Worm (Caenorhabditis elegans) whole organism, late embryonic: ENCODE measurements around the gene C03B1.10.

Source experiments
- C08G9.2 ChIP-seq: sonication (generic microtip); optimal IDR thresholded peaks from 2 replicates; lab custom pipeline; 2016; ENCODE audit warnings: mild to moderate bottlenecking, missing genetic modification characterization, moderate library complexity, missing compliant biosample characterization
- F13H6.1 ChIP-seq: sonication (generic microtip); optimal IDR thresholded peaks from 2 replicates; lab custom pipeline; 2016; ENCODE audit warnings: missing genetic modification characterization, missing compliant biosample characterization
- K02D7.2 ChIP-seq: sonication (generic microtip); optimal IDR thresholded peaks from 2 replicates; lab custom pipeline; 2017; ENCODE audit warnings: mild to moderate bottlenecking, missing genetic modification characterization, missing compliant biosample characterization
- K09A11.1 ChIP-seq: sonication (generic microtip); optimal IDR thresholded peaks from 2 replicates; lab custom pipeline; 2017; ENCODE audit warnings: antibody characterized with exemption, mild to moderate bottlenecking, missing genetic modification characterization, missing compliant biosample characterization; ENCODE audit not compliant: insufficient read depth
- T23F11.4 ChIP-seq: fragments of 200-800 bp; sonication (Bioruptor generic); optimal IDR thresholded peaks from 2 replicates; lab custom pipeline; 2018; ENCODE audit warnings: mild to moderate bottlenecking, missing genetic modification characterization, missing compliant biosample characterization
- Y22D7AL.16 ChIP-seq: sonication (generic microtip); optimal IDR thresholded peaks from 2 replicates; lab custom pipeline; 2016; ENCODE audit warnings: missing genetic modification characterization, missing compliant biosample characterization
- ahr-1 ChIP-seq: sonication (generic microtip); optimal IDR thresholded peaks from 2 replicates; lab custom pipeline; 2016; ENCODE audit warnings: missing genetic modification characterization, missing compliant biosample characterization
- ama-1 ChIP-seq: fragments of 150-350 bp; optimal IDR thresholded peaks from 2 replicates; lab custom pipeline; 2014
- ceh-14 ChIP-seq: sonication (generic microtip); optimal IDR thresholded peaks from 2 replicates; lab custom pipeline; 2016; ENCODE audit warnings: missing genotype, missing genetic modification characterization, missing compliant biosample characterization
- ceh-22 ChIP-seq: sonication (generic microtip); optimal IDR thresholded peaks from 2 replicates; lab custom pipeline; 2017; ENCODE audit warnings: missing biosample characterization, missing genetic modification characterization
- ceh-30 ChIP-seq: fragments of 150-350 bp; optimal IDR thresholded peaks from 2 replicates; lab custom pipeline; 2014; ENCODE audit warnings: missing biosample characterization, missing genetic modification characterization
- ceh-34 ChIP-seq: sonication (generic microtip); optimal IDR thresholded peaks from 2 replicates; lab custom pipeline; 2016; ENCODE audit warnings: mild to moderate bottlenecking, missing genetic modification characterization, missing compliant biosample characterization
- ceh-48 ChIP-seq: sonication (generic microtip); optimal IDR thresholded peaks from 2 replicates; lab custom pipeline; 2016; ENCODE audit warnings: missing genetic modification characterization, inconsistent platforms, missing compliant biosample characterization
- che-1 ChIP-seq: sonication (generic microtip); optimal IDR thresholded peaks from 2 replicates; lab custom pipeline; 2016; ENCODE audit warnings: mild to moderate bottlenecking, missing genetic modification characterization, missing compliant biosample characterization
- dmd-4 ChIP-seq: sonication (generic microtip); optimal IDR thresholded peaks from 2 replicates; lab custom pipeline; 2016; ENCODE audit warnings: borderline replicate concordance, missing genetic modification characterization, missing compliant biosample characterization
- dve-1 ChIP-seq: sonication (generic microtip); optimal IDR thresholded peaks from 2 replicates; lab custom pipeline; 2017; ENCODE audit warnings: antibody characterized with exemption, mild to moderate bottlenecking, missing genetic modification characterization, missing compliant biosample characterization
- elt-4 ChIP-seq: sonication (generic microtip); optimal IDR thresholded peaks from 2 replicates; lab custom pipeline; 2016; ENCODE audit warnings: missing genetic modification characterization, missing compliant biosample characterization
- eyg-1 ChIP-seq: sonication (generic microtip); optimal IDR thresholded peaks from 2 replicates; lab custom pipeline; 2016; ENCODE audit warnings: missing genotype, missing genetic modification characterization, missing compliant biosample characterization
- fax-1 ChIP-seq: sonication (generic microtip); optimal IDR thresholded peaks from 2 replicates; lab custom pipeline; 2016; ENCODE audit warnings: missing genotype, missing genetic modification characterization, missing compliant biosample characterization
- hlh-13 ChIP-seq: fragments of 200-800 bp; sonication (Bioruptor generic); optimal IDR thresholded peaks from 2 replicates; lab custom pipeline; 2018; ENCODE audit warnings: mild to moderate bottlenecking, missing genetic modification characterization, missing compliant biosample characterization
- hlh-15 ChIP-seq: sonication (generic microtip); optimal IDR thresholded peaks from 2 replicates; lab custom pipeline; 2016; ENCODE audit warnings: missing genetic modification characterization, missing compliant biosample characterization
- hlh-30 ChIP-seq: sonication (generic microtip); optimal IDR thresholded peaks from 2 replicates; lab custom pipeline; 2017; ENCODE audit warnings: antibody characterized with exemption, missing genetic modification characterization, missing compliant biosample characterization; ENCODE audit not compliant: insufficient read depth
- hlh-8 ChIP-seq: sonication (generic microtip); optimal IDR thresholded peaks from 2 replicates; lab custom pipeline; 2016; ENCODE audit warnings: missing genotype, missing genetic modification characterization, missing compliant biosample characterization
- lim-6 ChIP-seq: sonication (generic microtip); optimal IDR thresholded peaks from 2 replicates; lab custom pipeline; 2016; ENCODE audit warnings: missing genetic modification characterization, missing compliant biosample characterization
- madf-2 ChIP-seq: sonication (generic microtip); optimal IDR thresholded peaks from 2 replicates; lab custom pipeline; 2017; ENCODE audit warnings: missing genetic modification characterization, missing compliant biosample characterization
- nhr-11 ChIP-seq: fragments of 150-350 bp; optimal IDR thresholded peaks from 2 replicates; lab custom pipeline; 2014; ENCODE audit warnings: missing biosample characterization, missing genetic modification characterization
- nhr-232 ChIP-seq: sonication (generic microtip); optimal IDR thresholded peaks from 2 replicates; lab custom pipeline; 2016; ENCODE audit warnings: missing genetic modification characterization, missing compliant biosample characterization
- npax-4 ChIP-seq: sonication (generic microtip); optimal IDR thresholded peaks from 2 replicates; lab custom pipeline; 2016; ENCODE audit warnings: missing genetic modification characterization, missing compliant biosample characterization
- odd-2 ChIP-seq: sonication (generic microtip); optimal IDR thresholded peaks from 2 replicates; lab custom pipeline; 2017; ENCODE audit warnings: antibody characterized with exemption, mild to moderate bottlenecking, missing genetic modification characterization, missing compliant biosample characterization
- pag-3 ChIP-seq: sonication (generic microtip); optimal IDR thresholded peaks from 2 replicates; lab custom pipeline; 2016; ENCODE audit warnings: missing compliant biosample characterization, missing genetic modification characterization, borderline replicate concordance
- pat-9 ChIP-seq: fragments of 200-800 bp; sonication (Bioruptor generic); optimal IDR thresholded peaks from 2 replicates; lab custom pipeline; 2018; ENCODE audit warnings: mild to moderate bottlenecking, missing genetic modification characterization, moderate library complexity, missing compliant biosample characterization
- pha-2 ChIP-seq: sonication (generic microtip); optimal IDR thresholded peaks from 2 replicates; lab custom pipeline; 2017; ENCODE audit warnings: mild to moderate bottlenecking, missing genetic modification characterization, missing compliant biosample characterization
- pha-4 ChIP-seq: fragments of 150-350 bp; optimal IDR thresholded peaks from 2 replicates; lab custom pipeline; 2018; ENCODE audit warnings: missing biosample characterization, missing genetic modification reagents, missing genetic modification characterization
- pros-1 ChIP-seq: fragments of 150-350 bp; optimal IDR thresholded peaks from 2 replicates; lab custom pipeline; 2014; ENCODE audit warnings: missing biosample characterization, missing genetic modification reagents, missing genetic modification characterization
- rnt-1 ChIP-seq: sonication (generic microtip); optimal IDR thresholded peaks from 2 replicates; lab custom pipeline; 2016; ENCODE audit warnings: missing genetic modification characterization, missing compliant biosample characterization
- sdc-2 ChIP-seq: sonication (generic microtip); optimal IDR thresholded peaks from 2 replicates; lab custom pipeline; 2016; ENCODE audit warnings: missing genotype, missing genetic modification characterization, missing compliant biosample characterization
- sox-2 ChIP-seq: fragments of 200-800 bp; sonication (Bioruptor generic); IDR thresholded peaks from 2 replicates; pipeline ENCODE4 v1.3.6; 2022; ENCODE audit warnings: missing genetic modification reagents, missing genetic modification characterization, missing compliant biosample characterization
- tbx-2 ChIP-seq: sonication (generic microtip); optimal IDR thresholded peaks from 2 replicates; lab custom pipeline; 2016; ENCODE audit warnings: missing genetic modification characterization, missing compliant biosample characterization
- tbx-7 ChIP-seq: sonication (generic microtip); optimal IDR thresholded peaks from 2 replicates; lab custom pipeline; 2016; ENCODE audit warnings: missing genotype, missing genetic modification characterization, missing compliant biosample characterization
- ttx-3 ChIP-seq: sonication (generic microtip); optimal IDR thresholded peaks from 2 replicates; lab custom pipeline; 2016; ENCODE audit warnings: missing genetic modification reagents, missing genetic modification characterization, missing compliant biosample characterization
- zip-5 ChIP-seq: sonication (generic microtip); optimal IDR thresholded peaks from 2 replicates; lab custom pipeline; 2016; ENCODE audit warnings: missing genetic modification characterization, missing compliant biosample characterization
- ztf-16 ChIP-seq: sonication (generic microtip); optimal IDR thresholded peaks from 2 replicates; lab custom pipeline; 2017; ENCODE audit warnings: missing genetic modification characterization, missing compliant biosample characterization

The C03B1.10 gene

DNA sequence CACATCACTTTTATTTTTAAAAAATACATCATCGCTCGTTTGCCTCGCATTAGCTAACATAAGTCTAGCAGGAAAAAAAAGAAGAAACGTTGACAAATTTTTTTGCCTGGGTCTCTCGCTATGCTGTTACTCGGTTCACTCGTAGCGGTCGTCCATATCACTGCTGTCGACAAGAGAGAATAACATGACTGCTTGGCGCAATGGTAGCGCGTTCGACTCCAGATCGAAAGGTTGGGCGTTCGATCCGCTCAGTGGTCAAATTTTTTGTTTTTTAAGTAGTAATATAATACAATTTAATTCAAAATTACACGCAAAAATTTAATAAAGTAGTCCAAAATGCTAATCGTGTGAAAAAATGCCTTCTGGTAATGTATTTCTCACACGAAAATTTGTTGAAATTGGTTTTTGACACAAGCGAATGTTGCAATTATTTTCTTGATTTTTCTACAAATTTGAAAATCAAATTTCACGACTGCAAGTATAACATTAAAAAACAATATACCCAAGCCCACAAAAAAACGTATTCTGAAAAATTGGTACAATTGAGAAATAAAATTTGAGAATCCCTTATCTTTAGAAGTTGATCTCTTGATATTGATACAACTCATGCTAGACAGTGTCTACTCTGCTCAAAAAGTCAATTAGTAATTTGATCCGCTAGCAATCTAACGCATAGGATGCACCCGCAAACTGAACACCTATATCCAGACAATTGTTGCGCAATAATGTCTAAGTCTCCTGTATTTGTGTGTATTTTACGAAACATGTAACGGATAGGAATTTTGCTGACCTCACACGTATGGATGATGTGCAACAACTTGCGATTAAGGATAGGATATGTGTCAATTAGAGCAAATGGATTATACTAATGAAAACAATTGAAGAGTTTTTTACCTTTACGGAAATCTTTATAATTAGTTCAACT is 13.8 kb upstream of the C03B1.10 start (continued):
- peak; percentile 81 for TF ChIP-seq ceh-14
- no peak for TF ChIP-seq lim-6 (tag; lab: Kevin White, UChicago)
- peak; percentile 61 for TF ChIP-seq ztf-16
- TF ChIP-seq dmd-4 (tag; lab: Kevin White, UChicago), result peak; percentile 50
- peak; percentile 61 for TF ChIP-seq fax-1 (tag; lab: Kevin White, UChicago)
- TF ChIP-seq sox-2 (GFP tag; lab: Robert Waterston, UW), result peak; percentile 68
- no peak for TF ChIP-seq elt-4 (tag; lab: Kevin White, UChicago)
- TF ChIP-seq eyg-1 (tag; lab: Kevin White, UChicago), result peak; percentile 45
- TF ChIP-seq pat-9, result peak; percentile 68
- TF ChIP-seq nhr-232 (tag; lab: Kevin White, UChicago), result peak; percentile 45
- peak; percentile 49 for TF ChIP-seq zip-5
- TF ChIP-seq pros-1 (tag; lab: Kevin White, UChicago), result no peak
- peak; percentile 7 for TF ChIP-seq rnt-1
- TF ChIP-seq sdc-2 (tag; lab: Kevin White, UChicago), result peak; percentile 70
- TF ChIP-seq ceh-22 (tag; lab: Kevin White, UChicago), result no peak
- peak; percentile 59 for TF ChIP-seq hlh-8
- no peak for TF ChIP-seq tbx-7
- TF ChIP-seq T23F11.4 (GFP tag; lab: Kevin White, UChicago), result peak; percentile 49
- TF ChIP-seq hlh-15 (tag; lab: Kevin White, UChicago), result peak; percentile 47

DNA sequence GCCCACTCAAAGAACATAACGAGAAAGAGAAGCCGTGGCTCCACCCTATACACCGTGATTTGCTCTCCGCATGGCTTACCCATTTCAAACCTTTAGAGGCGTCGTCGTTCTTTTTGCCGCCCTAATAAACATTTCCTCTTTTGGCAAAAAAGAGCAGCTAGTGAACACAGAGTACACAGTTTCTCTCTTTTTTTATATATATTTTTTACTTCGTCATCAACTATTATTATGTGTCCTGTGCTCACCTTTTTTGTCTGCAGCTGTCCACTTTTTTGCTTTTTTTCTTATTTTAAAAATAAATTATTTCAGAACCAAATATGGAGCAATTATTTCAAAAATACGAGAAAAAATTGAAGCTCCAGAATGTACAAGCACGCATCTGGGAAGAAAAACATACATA is 12.0 kb upstream of the C03B1.10 start, which contains the start of gene C03B1.2:
Gene C03B1.2, plus strand, starts transcription at position 301 of the 400 bp plus-strand sequence.
- TF ChIP-seq K09A11.1 (no peak), tbx-2 (tag; lab: Kevin White, UChicago) (no peak), ztf-16 (no peak), ceh-48 (tag; lab: Kevin White, UChicago) (no peak), T23F11.4 (GFP tag; lab: Kevin White, UChicago) (no peak), ceh-30 (no peak), hlh-13 (GFP tag; lab: Kevin White, UChicago) (no peak), hlh-15 (tag; lab: Kevin White, UChicago) (no peak), fax-1 (tag; lab: Kevin White, UChicago) (no peak), nhr-232 (tag; lab: Kevin White, UChicago) (no peak), ceh-34 (tag; lab: Kevin White, UChicago) (no peak), pha-2 (tag; lab: Kevin White, UChicago) (no peak), hlh-30 (tag; lab: Kevin White, UChicago) (no peak), dve-1 (no peak), madf-2 (tag; lab: Kevin White, UChicago) (no peak), F13H6.1 (tag; lab: Kevin White, UChicago) (no peak), lim-6 (tag; lab: Kevin White, UChicago) (no peak)

DNA sequence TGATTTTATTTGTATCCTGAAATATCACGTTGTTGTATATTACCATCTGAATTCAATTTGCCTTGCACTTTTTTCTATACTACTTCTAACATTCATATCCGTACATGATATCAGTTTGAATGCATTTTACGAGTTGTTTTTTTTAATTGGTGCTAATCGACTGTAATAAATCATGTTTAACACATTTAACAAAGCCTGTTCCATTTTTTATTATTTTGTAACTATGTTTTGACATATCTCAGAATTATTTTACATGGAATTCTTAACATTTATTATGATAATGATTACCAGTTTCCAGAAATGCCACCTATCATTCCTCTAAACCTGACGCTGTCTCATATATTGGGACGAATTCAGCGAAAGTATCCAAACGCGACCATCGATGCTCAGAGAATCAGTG is 8.0 kb upstream of the C03B1.10 start, which contains the start of gene C03B1.3:
Gene C03B1.3, plus strand, starts transcription at position 301 of the 400 bp plus-strand sequence.
- TF ChIP-seq nhr-11 (tag; lab: Kevin White, UChicago), result no peak
- TF ChIP-seq K02D7.2 (tag; lab: Kevin White, UChicago), result no peak
- no peak for TF ChIP-seq ahr-1 (tag; lab: Kevin White, UChicago)
- TF ChIP-seq ceh-30, result no peak
- no peak for TF ChIP-seq K09A11.1
- no peak for TF ChIP-seq ttx-3 (tag; lab: Kevin White, UChicago)
- no peak for TF ChIP-seq pha-2 (tag; lab: Kevin White, UChicago)
- TF ChIP-seq F13H6.1 (tag; lab: Kevin White, UChicago), result no peak
- TF ChIP-seq che-1 (tag; lab: Kevin White, UChicago), result no peak
- no peak for TF ChIP-seq elt-4 (tag; lab: Kevin White, UChicago)
- TF ChIP-seq fax-1 (tag; lab: Kevin White, UChicago), result no peak
- no peak for TF ChIP-seq pag-3 (tag; lab: Kevin White, UChicago)
- TF ChIP-seq Y22D7AL.16 (tag; lab: Kevin White, UChicago), result no peak
- TF ChIP-seq C08G9.2 (tag; lab: Kevin White, UChicago), result no peak
- no peak for TF ChIP-seq ama-1 (lab: Kevin White, UChicago)
- TF ChIP-seq odd-2 (tag; lab: Kevin White, UChicago), result no peak
- TF ChIP-seq npax-4 (tag; lab: Kevin White, UChicago), result no peak
- TF ChIP-seq pha-4, result no peak
